Worm (Caenorhabditis elegans) whole organism, mixed stage, embryonic: ENCODE measurements around the gene gmn-1.

ENCODE experiments used
- M03D4.4 ChIP-seq: sonication (generic microtip); optimal IDR thresholded peaks from 2 replicates; lab custom pipeline; 2017; ENCODE audit warnings: mild to moderate bottlenecking, missing genetic modification characterization, missing compliant biosample characterization
- bed-3 ChIP-seq: fragments of 200-800 bp; sonication (Bioruptor generic); optimal IDR thresholded peaks from 3 replicates; lab custom pipeline; 2018; ENCODE audit warnings: mild to moderate bottlenecking, missing genetic modification characterization, moderate library complexity, missing compliant biosample characterization
- blmp-1 ChIP-seq: fragments of 150-350 bp; optimal IDR thresholded peaks from 2 replicates; lab custom pipeline; 2014; ENCODE audit warnings: missing biosample characterization, missing genetic modification characterization
- ceh-39 ChIP-seq: fragments of 150-350 bp; optimal IDR thresholded peaks from 2 replicates; lab custom pipeline; 2014; ENCODE audit warnings: missing biosample characterization, missing genetic modification characterization
- ceh-43 ChIP-seq: fragments of 200-800 bp; sonication (Bioruptor generic); optimal IDR thresholded peaks from 2 replicates; lab custom pipeline; 2018; ENCODE audit warnings: mild to moderate bottlenecking, missing genetic modification characterization, moderate library complexity, missing compliant biosample characterization
- ces-1 ChIP-seq: fragments of 150-350 bp; optimal IDR thresholded peaks from 2 replicates; lab custom pipeline; 2014; ENCODE audit warnings: missing biosample characterization, missing genetic modification reagents, missing genetic modification characterization
- cnd-1 ChIP-seq: fragments of 200-800 bp; sonication (Bioruptor generic); optimal IDR thresholded peaks from 2 replicates; lab custom pipeline; 2018; ENCODE audit warnings: mild to moderate bottlenecking, missing genetic modification characterization, missing compliant biosample characterization
- drap-1 ChIP-seq: fragments of 200-800 bp; sonication (Bioruptor generic); optimal IDR thresholded peaks from 3 replicates; lab custom pipeline; 2018; ENCODE audit warnings: mild to moderate bottlenecking, missing genetic modification characterization, missing compliant biosample characterization
- elt-1 ChIP-seq: sonication (generic microtip); optimal IDR thresholded peaks from 2 replicates; lab custom pipeline; 2017; ENCODE audit warnings: missing genetic modification characterization, mild to moderate bottlenecking, missing compliant biosample characterization, antibody characterized with exemption, moderate library complexity, borderline replicate concordance; ENCODE audit not compliant: insufficient read depth
- elt-3 ChIP-seq: fragments of 150-350 bp; optimal IDR thresholded peaks from 2 replicates; lab custom pipeline; 2014; ENCODE audit warnings: missing biosample characterization, missing genetic modification characterization
- flh-1 ChIP-seq: fragments of 200-800 bp; sonication (Bioruptor generic); optimal IDR thresholded peaks from 2 replicates; lab custom pipeline; 2018; ENCODE audit warnings: mild to moderate bottlenecking, missing genetic modification characterization, moderate library complexity, missing compliant biosample characterization
- ham-2 ChIP-seq: fragments of 200-800 bp; sonication (Bioruptor generic); optimal IDR thresholded peaks from 2 replicates; lab custom pipeline; 2018; ENCODE audit warnings: mild to moderate bottlenecking, missing genetic modification characterization, missing compliant biosample characterization
- hlh-1 ChIP-seq: fragments of 150-350 bp; optimal IDR thresholded peaks from 2 replicates; lab custom pipeline; 2014; ENCODE audit warnings: missing biosample characterization, missing genetic modification reagents, missing genetic modification characterization
- lin-32 ChIP-seq: fragments of 200-800 bp; sonication (Bioruptor generic); optimal IDR thresholded peaks from 2 replicates; lab custom pipeline; 2018; ENCODE audit warnings: mild to moderate bottlenecking, missing genetic modification characterization, missing compliant biosample characterization
- lsy-2 ChIP-seq: fragments of 150-350 bp; optimal IDR thresholded peaks from 2 replicates; lab custom pipeline; 2014; ENCODE audit warnings: missing biosample characterization, missing genetic modification characterization
- mab-5 ChIP-seq: fragments of 150-350 bp; optimal IDR thresholded peaks from 2 replicates; lab custom pipeline; 2014; ENCODE audit warnings: missing biosample characterization, missing genetic modification characterization
- mep-1 ChIP-seq: fragments of 150-350 bp; optimal IDR thresholded peaks from 2 replicates; lab custom pipeline; 2017; ENCODE audit warnings: missing biosample characterization, missing genetic modification reagents, missing genetic modification characterization, inconsistent platforms
- mls-2 ChIP-seq: sonication (generic microtip); optimal IDR thresholded peaks from 2 replicates; lab custom pipeline; 2016; ENCODE audit warnings: mild to moderate bottlenecking, missing genetic modification characterization, moderate library complexity, missing compliant biosample characterization
- nhr-12 ChIP-seq: fragments of 150-350 bp; optimal IDR thresholded peaks from 2 replicates; lab custom pipeline; 2014; ENCODE audit warnings: missing biosample characterization, missing genetic modification characterization
- nhr-2 ChIP-seq: fragments of 150-350 bp; optimal IDR thresholded peaks from 2 replicates; lab custom pipeline; 2014; ENCODE audit warnings: missing biosample characterization, missing genetic modification characterization
- nhr-237 ChIP-seq: fragments of 150-350 bp; optimal IDR thresholded peaks from 2 replicates; lab custom pipeline; 2014; ENCODE audit warnings: missing biosample characterization, missing genetic modification characterization
- nhr-28 ChIP-seq: fragments of 150-350 bp; optimal IDR thresholded peaks from 2 replicates; lab custom pipeline; 2014; ENCODE audit warnings: missing biosample characterization, missing genetic modification characterization
- nhr-76 ChIP-seq: sonication (generic microtip); optimal IDR thresholded peaks from 2 replicates; lab custom pipeline; 2017; ENCODE audit warnings: missing biosample characterization, missing genetic modification characterization
- sem-2 ChIP-seq: fragments of 200-800 bp; sonication (Bioruptor generic); optimal IDR thresholded peaks from 2 replicates; lab custom pipeline; 2018; ENCODE audit warnings: mild to moderate bottlenecking, missing genetic modification characterization, missing compliant biosample characterization
- snpc-4 ChIP-seq: fragments of 150-350 bp; optimal IDR thresholded peaks from 2 replicates; lab custom pipeline; 2014; ENCODE audit warnings: missing biosample characterization, missing genetic modification characterization
- sptf-1 ChIP-seq: sonication (generic microtip); optimal IDR thresholded peaks from 2 replicates; lab custom pipeline; 2017; ENCODE audit warnings: mild to moderate bottlenecking, missing genetic modification characterization, moderate library complexity, missing compliant biosample characterization
- tbx-8 ChIP-seq: fragments of 200-800 bp; sonication (Bioruptor generic); optimal IDR thresholded peaks from 2 replicates; lab custom pipeline; 2018; ENCODE audit warnings: mild to moderate bottlenecking, missing genetic modification characterization, moderate library complexity, missing compliant biosample characterization
- unc-120 ChIP-seq: sonication (generic microtip); optimal IDR thresholded peaks from 2 replicates; lab custom pipeline; 2017; ENCODE audit warnings: missing genetic modification characterization, missing compliant biosample characterization; ENCODE audit not compliant: poor library complexity, severe bottlenecking
- unc-39 ChIP-seq: fragments of 150-350 bp; optimal IDR thresholded peaks from 2 replicates; lab custom pipeline; 2014; ENCODE audit warnings: missing biosample characterization, missing genetic modification characterization
- unc-62 ChIP-seq: fragments of 150-350 bp; optimal IDR thresholded peaks from 2 replicates; lab custom pipeline; 2014; ENCODE audit warnings: missing biosample characterization, missing genetic modification reagents, missing genetic modification characterization
- zip-8 ChIP-seq: fragments of 150-350 bp; optimal IDR thresholded peaks from 2 replicates; lab custom pipeline; 2014; ENCODE audit warnings: missing biosample characterization, missing genetic modification characterization

Gene gmn-1

DNA sequence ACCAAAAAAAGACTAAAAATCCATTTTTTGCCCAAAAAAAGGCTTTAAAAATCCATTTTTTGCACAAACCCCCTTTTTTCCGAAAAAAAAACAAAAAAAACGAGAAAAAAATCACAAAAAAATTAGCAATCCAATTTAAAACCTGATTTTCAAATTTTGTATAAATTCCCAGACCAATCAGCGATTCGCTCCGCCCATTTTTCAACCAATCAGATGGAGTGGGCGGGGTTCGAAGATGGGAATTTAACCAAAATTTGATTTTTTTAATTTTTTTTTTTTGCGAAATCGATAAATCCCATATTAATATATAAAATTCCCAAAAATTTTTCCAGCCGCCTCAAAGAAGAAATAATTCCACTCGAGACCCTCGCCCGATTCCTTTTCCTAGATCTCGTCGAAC, 3.7 kb downstream of the gmn-1 start:
- TF ChIP-seq ceh-43 (GFP tag; lab: Kevin White, UChicago) (no peak), blmp-1 (tag; lab: Kevin White, UChicago) (no peak), nhr-12 (tag; lab: Kevin White, UChicago) (no peak), mep-1 (tag; lab: Kevin White, UChicago) (no peak), lsy-2 (tag; lab: Kevin White, UChicago) (no peak), unc-39 (tag; lab: Kevin White, UChicago) (no peak), tbx-8 (GFP tag; lab: Kevin White, UChicago) (no peak), nhr-76 (tag; lab: Kevin White, UChicago) (no peak), mls-2 (tag; lab: Kevin White, UChicago) (no peak), sptf-1 (tag; lab: Kevin White, UChicago) (no peak), ceh-39 (no peak), lin-32 (GFP tag; lab: Kevin White, UChicago) (no peak), M03D4.4 (tag; lab: Kevin White, UChicago) (no peak), mab-5 (tag; lab: Kevin White, UChicago) (no peak)

DNA sequence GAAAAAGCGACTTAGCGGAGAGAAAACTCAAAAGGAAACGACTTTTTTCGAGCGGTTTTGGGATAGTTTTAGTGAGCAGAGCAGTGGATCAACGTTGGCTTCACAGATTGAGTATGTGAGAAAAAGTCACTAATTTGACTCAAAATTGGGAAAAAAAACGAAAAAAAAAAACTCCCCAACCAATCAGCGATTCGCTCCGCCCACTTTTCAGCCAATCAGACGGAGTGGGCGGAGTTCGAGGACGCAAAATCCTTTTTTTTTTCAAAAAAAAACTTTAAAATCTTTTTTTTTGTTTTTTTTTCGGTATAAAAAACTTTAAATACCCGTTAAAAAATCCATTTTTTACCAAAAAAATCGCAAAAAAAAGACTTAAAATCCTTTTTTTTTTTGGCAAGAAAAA, 4.3 kb downstream of the gmn-1 start:
- no peak for TF ChIP-seq sptf-1 (tag; lab: Kevin White, UChicago)
- TF ChIP-seq ham-2 (GFP tag; lab: Kevin White, UChicago), result no peak
- no peak for TF ChIP-seq mep-1 (tag; lab: Kevin White, UChicago)
- no peak for TF ChIP-seq elt-1 (tag; lab: Kevin White, UChicago)
- TF ChIP-seq lsy-2 (tag; lab: Kevin White, UChicago), result no peak
- TF ChIP-seq drap-1 (GFP tag; lab: Kevin White, UChicago), result no peak
- no peak for TF ChIP-seq sem-2 (GFP tag; lab: Kevin White, UChicago)
- no peak for TF ChIP-seq nhr-237
- TF ChIP-seq snpc-4 (tag; lab: Kevin White, UChicago), result no peak
- TF ChIP-seq ceh-43 (GFP tag; lab: Kevin White, UChicago), result no peak

DNA sequence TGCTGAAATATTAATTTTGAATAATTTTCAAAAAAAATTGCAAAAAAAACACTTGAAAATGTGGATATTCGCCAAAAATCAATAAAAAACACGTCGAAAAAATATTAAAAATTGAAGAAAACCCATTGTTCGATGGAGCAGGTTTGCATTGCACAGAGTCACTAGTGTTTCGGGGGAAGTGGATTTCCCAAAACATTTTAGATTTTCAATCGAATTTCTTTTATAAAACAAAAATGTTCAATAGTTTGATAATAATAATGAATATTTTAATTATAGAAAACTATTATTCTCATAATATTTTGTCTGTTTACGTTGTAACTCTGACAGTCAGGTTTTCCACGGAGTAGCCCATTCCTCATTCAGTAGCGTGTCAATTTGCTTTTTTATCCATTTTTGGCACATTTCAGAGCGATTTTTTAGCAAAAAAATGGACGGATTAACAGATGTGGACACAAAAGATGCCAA, 6.5 kb downstream of the gmn-1 start, which contains the start of the genes gex-4 and gphr-1:
TSS of gene gex-4 (minus strand) at position 2 of the 465 bp plus-strand sequence.
TSS of gene gphr-1 (plus strand) at position 415 of the 465 bp plus-strand sequence.
- TF ChIP-seq lsy-2 (tag; lab: Kevin White, UChicago), result peak; percentile 43
- TF ChIP-seq nhr-76 (tag; lab: Kevin White, UChicago), result no peak
- TF ChIP-seq mls-2 (tag; lab: Kevin White, UChicago), result no peak
- peak; percentile 36 for TF ChIP-seq sptf-1 (tag; lab: Kevin White, UChicago)
- no peak for TF ChIP-seq mab-5 (tag; lab: Kevin White, UChicago)
- peak; percentile 28 for TF ChIP-seq mep-1 (tag; lab: Kevin White, UChicago)
- TF ChIP-seq ces-1 (GFP tag; lab: Kevin White, UChicago), result peak; percentile 42
- TF ChIP-seq, all 35 proteins: peak for 4

DNA sequence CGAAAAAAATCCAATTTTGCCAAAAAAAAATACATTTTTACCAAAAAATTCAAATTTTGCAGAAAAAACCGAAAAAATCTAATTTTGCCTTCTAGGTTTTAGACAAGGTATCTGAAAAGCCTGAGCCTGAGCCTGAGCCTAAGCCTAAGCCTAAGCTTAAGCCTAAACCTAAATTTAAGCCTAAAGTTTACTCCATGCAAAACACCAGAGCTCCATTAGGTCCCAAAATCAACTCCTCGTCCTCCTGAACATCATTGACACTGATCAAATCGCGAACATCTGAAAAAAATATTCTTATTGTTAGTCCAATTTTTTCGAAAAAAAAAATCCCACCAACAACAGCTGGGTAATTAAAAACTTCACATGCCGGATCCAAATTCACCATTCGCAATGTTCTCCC, 7.1 kb downstream of the gmn-1 start:
- TF ChIP-seq mls-2 (tag; lab: Kevin White, UChicago) (no peak), nhr-28 (tag; lab: Kevin White, UChicago) (no peak), elt-3 (tag; lab: Kevin White, UChicago) (no peak), sem-2 (GFP tag; lab: Kevin White, UChicago) (no peak), zip-8 (tag; lab: Kevin White, UChicago) (no peak), cnd-1 (tag; lab: Kevin White, UChicago) (no peak), drap-1 (GFP tag; lab: Kevin White, UChicago) (no peak), nhr-237 (no peak), unc-62 (no peak), M03D4.4 (tag; lab: Kevin White, UChicago) (no peak), blmp-1 (tag; lab: Kevin White, UChicago) (no peak), unc-120 (tag; lab: Kevin White, UChicago) (no peak), bed-3 (no peak), hlh-1 (no peak), nhr-76 (tag; lab: Kevin White, UChicago) (no peak), ham-2 (GFP tag; lab: Kevin White, UChicago) (no peak), nhr-2 (tag; lab: Kevin White, UChicago) (no peak), flh-1 (no peak)
- TF ChIP-seq, all 35 proteins: peak for 0
